Fruit fly (Drosophila melanogaster) whole organism, wandering third instar larva: ENCODE results near the gene Atat.

ENCODE experiments used
- Abd-B ChIP-seq: fragments of >200 bp; optimal IDR thresholded peaks from 2 replicates; lab custom pipeline; 2017; ENCODE audit warnings: missing biosample characterization, missing genetic modification characterization
- CG32264 ChIP-seq: fragments of 200-800 bp; sonication (Bioruptor generic); optimal IDR thresholded peaks from 2 replicates; lab custom pipeline; 2016; ENCODE audit warnings: missing biosample characterization, missing genetic modification characterization
- CG9705 ChIP-seq: fragments of 200-800 bp; sonication (Bioruptor generic); optimal IDR thresholded peaks from 2 replicates; lab custom pipeline; 2018; ENCODE audit warnings: missing biosample characterization, mild to moderate bottlenecking, missing genetic modification characterization
- CrebA ChIP-seq: fragments of 200-800 bp; sonication (Bioruptor generic); optimal IDR thresholded peaks from 2 replicates; lab custom pipeline; 2016; ENCODE audit warnings: missing biosample characterization, mild to moderate bottlenecking, missing genetic modification characterization, borderline replicate concordance
- Dfd ChIP-seq: fragments of >200 bp; optimal IDR thresholded peaks from 2 replicates; lab custom pipeline; 2017; ENCODE audit warnings: missing biosample characterization, missing genetic modification characterization
- Dif ChIP-seq: fragments of 200-275, 200-300 bp; sonication (Bioruptor generic); optimal IDR thresholded peaks from 2 replicates; lab custom pipeline; 2018; ENCODE audit warnings: missing biosample characterization, missing genetic modification characterization; ENCODE audit not compliant: partially characterized antibody
- GATAd ChIP-seq: sonication (Bioruptor generic); optimal IDR thresholded peaks from 2 replicates; lab custom pipeline; 2016; ENCODE audit warnings: missing biosample characterization, missing genetic modification characterization
- HLH106 ChIP-seq: fragments of 200-800 bp; optimal IDR thresholded peaks from 3 replicates; lab custom pipeline; 2019; ENCODE audit warnings: missing biosample characterization, mild to moderate bottlenecking, missing genetic modification characterization, moderate library complexity
- Hnf4 ChIP-seq: fragments of 200-800 bp; sonication (Bioruptor generic); optimal IDR thresholded peaks from 2 replicates; lab custom pipeline; 2016; ENCODE audit warnings: missing biosample characterization, mild to moderate bottlenecking, missing genetic modification characterization
- Hr78 ChIP-seq: fragments of >200 bp; optimal IDR thresholded peaks from 2 replicates; lab custom pipeline; 2017; ENCODE audit warnings: missing biosample characterization, missing genetic modification characterization
- Hr83 ChIP-seq: fragments of 200-300 bp; sonication (Bioruptor generic); optimal IDR thresholded peaks from 2 replicates; lab custom pipeline; 2016; ENCODE audit warnings: missing biosample characterization, mild to moderate bottlenecking, missing genetic modification characterization, moderate library complexity; ENCODE audit not compliant: poor library complexity, severe bottlenecking
- Jra ChIP-seq: sonication (Bioruptor generic); optimal IDR thresholded peaks from 2 replicates; lab custom pipeline; 2016; ENCODE audit warnings: missing biosample characterization, missing genetic modification characterization
- Mio ChIP-seq: sonication (Bioruptor generic); optimal IDR thresholded peaks from 2 replicates; lab custom pipeline; 2016; ENCODE audit warnings: missing biosample characterization, missing genetic modification characterization
- Myc ChIP-seq: fragments of >200 bp; optimal IDR thresholded peaks from 2 replicates; lab custom pipeline; 2017
- N ChIP-seq: fragments of >200 bp; optimal IDR thresholded peaks from 2 replicates; lab custom pipeline; 2018; ENCODE audit warnings: missing biosample characterization, missing external identifiers, missing genetic modification characterization
- OdsH ChIP-seq: fragments of 200-800 bp; sonication (Bioruptor generic); optimal IDR thresholded peaks from 2 replicates; lab custom pipeline; 2016; ENCODE audit warnings: missing biosample characterization, mild to moderate bottlenecking, missing genetic modification characterization
- Rel ChIP-seq, 2 experiments: fragments of 200-800 bp; sonication (Bioruptor generic) in 1 of 2; optimal IDR thresholded peaks; 2 replicates in 1 of 2; 3 replicates in 1 of 2; lab custom pipeline; 2016 to 2019; ENCODE audit warnings: mild to moderate bottlenecking in 2 of 2, missing biosample characterization in 2 of 2, missing genetic modification characterization in 2 of 2, moderate library complexity in 1 of 2
- Sp1 ChIP-seq: fragments of 200-800 bp; sonication (Bioruptor generic); optimal IDR thresholded peaks from 3 replicates; lab custom pipeline; 2019; ENCODE audit warnings: missing biosample characterization, mild to moderate bottlenecking, missing genetic modification characterization, moderate library complexity
- Vsx2 ChIP-seq: fragments of 200-300, 225-300 bp; sonication (Bioruptor generic); optimal IDR thresholded peaks from 2 replicates; lab custom pipeline; 2018; ENCODE audit warnings: missing biosample characterization, missing genetic modification characterization; ENCODE audit not compliant: partially characterized antibody
- br ChIP-seq: fragments of 200-800 bp; sonication (Bioruptor generic); optimal IDR thresholded peaks from 2 replicates; lab custom pipeline; 2016; ENCODE audit warnings: missing biosample characterization, missing genetic modification characterization
- brk ChIP-seq: fragments of 200-800 bp; sonication (Bioruptor generic); optimal IDR thresholded peaks from 2 replicates; lab custom pipeline; 2016; ENCODE audit warnings: missing biosample characterization, mild to moderate bottlenecking, missing genetic modification characterization
- dl ChIP-seq, 2 experiments: fragments of 175-275, 200-275 bp in 1 of 2; fragments of 200-275 bp in 1 of 2; sonication (Bioruptor generic); optimal IDR thresholded peaks; lab custom pipeline; 2018; ENCODE audit warnings: mild to moderate bottlenecking in 2 of 2, missing biosample characterization in 2 of 2, missing genetic modification characterization in 2 of 2, moderate library complexity in 2 of 2; ENCODE audit not compliant: partially characterized antibody in 2 of 2, insufficient read depth in 1 of 2
- dmrt93B ChIP-seq: fragments of 200-800 bp; sonication (Bioruptor generic); optimal IDR thresholded peaks from 2 replicates; lab custom pipeline; 2018; ENCODE audit warnings: missing biosample characterization, mild to moderate bottlenecking, missing genetic modification characterization
- dsf ChIP-seq: sonication (Bioruptor generic); optimal IDR thresholded peaks from 2 replicates; lab custom pipeline; 2016; ENCODE audit warnings: missing biosample characterization, missing genetic modification characterization, borderline replicate concordance
- ey ChIP-seq: fragments of 200-800 bp; sonication (Bioruptor generic); optimal IDR thresholded peaks from 2 replicates; lab custom pipeline; 2016; ENCODE audit warnings: missing biosample characterization, missing genetic modification characterization
- foxo ChIP-seq, 2 experiments: fragments of 200-800 bp; sonication (Bioruptor generic); optimal IDR thresholded peaks; 2 replicates in 1 of 2; 3 replicates in 1 of 2; lab custom pipeline; 2016 to 2017; ENCODE audit warnings: missing biosample characterization in 2 of 2, missing genetic modification characterization in 2 of 2
- fru ChIP-seq: fragments of 200-800 bp; sonication (Bioruptor generic); optimal IDR thresholded peaks from 3 replicates; lab custom pipeline; 2016; ENCODE audit warnings: missing biosample characterization, mild to moderate bottlenecking, missing genetic modification characterization
- h ChIP-seq: fragments of 200-800 bp; sonication (Bioruptor generic); optimal IDR thresholded peaks from 3 replicates; lab custom pipeline; 2016; ENCODE audit warnings: missing biosample characterization, mild to moderate bottlenecking, missing genetic modification characterization
- jim ChIP-seq: fragments of 175-275, 200-325 bp; sonication (Bioruptor generic); optimal IDR thresholded peaks from 2 replicates; lab custom pipeline; 2016; ENCODE audit warnings: missing biosample characterization, mild to moderate bottlenecking, missing genetic modification characterization
- lola ChIP-seq: fragments of >200 bp; optimal IDR thresholded peaks from 2 replicates; lab custom pipeline; 2017; ENCODE audit warnings: missing biosample characterization, missing genetic modification characterization
- pan ChIP-seq: fragments of >200 bp; optimal IDR thresholded peaks from 2 replicates; lab custom pipeline; 2017
- psq ChIP-seq: fragments of 200-800 bp; sonication (Bioruptor generic); optimal IDR thresholded peaks from 3 replicates; lab custom pipeline; 2017; ENCODE audit warnings: missing biosample characterization, mild to moderate bottlenecking, missing genetic modification characterization, moderate library complexity
- rgr ChIP-seq: fragments of 200-800 bp; sonication (Bioruptor generic); optimal IDR thresholded peaks from 3 replicates; lab custom pipeline; 2016; ENCODE audit warnings: missing biosample characterization, mild to moderate bottlenecking, missing genetic modification characterization
- sage ChIP-seq: fragments of 200-800 bp; sonication (Bioruptor generic); optimal IDR thresholded peaks from 2 replicates; lab custom pipeline; 2016; ENCODE audit warnings: missing biosample characterization, mild to moderate bottlenecking, missing genetic modification characterization
- sv ChIP-seq: fragments of 200-800 bp; sonication (Bioruptor generic); optimal IDR thresholded peaks from 3 replicates; lab custom pipeline; 2016; ENCODE audit warnings: missing biosample characterization, missing genetic modification characterization
- tai ChIP-seq: sonication (Bioruptor generic); optimal IDR thresholded peaks from 2 replicates; lab custom pipeline; 2016; ENCODE audit warnings: missing biosample characterization, missing genetic modification characterization
- usp ChIP-seq: fragments of >200 bp; optimal IDR thresholded peaks from 2 replicates; lab custom pipeline; 2017; ENCODE audit warnings: missing biosample characterization, missing genetic modification characterization
- woc ChIP-seq: sonication (Bioruptor generic); optimal IDR thresholded peaks from 2 replicates; lab custom pipeline; 2016; ENCODE audit warnings: missing biosample characterization, mild to moderate bottlenecking, missing genetic modification characterization

Gene Atat

dm6 chr3L:9366850-9367430 lies 59.6 kb downstream of the Atat start, which contains the start of the genes Klp67A and CG4452:
Klp67A (minus strand) TSS chr3L:9367046.
CG4452 (plus strand) TSS chr3L:9367377.
- TF ChIP-seq GATAd (GFP tag; lab: Kevin White, UChicago) (no peak), sage (GFP tag; lab: Kevin White, UChicago) (no peak), lola (GFP tag; lab: Kevin White, UChicago) (no peak), pan (lab: Kevin White, UChicago) (no peak), Sp1 (GFP tag; lab: Kevin White, UChicago) (no peak), dsf (GFP tag; lab: Kevin White, UChicago) (peak; percentile 59), Mio (GFP tag; lab: Kevin White, UChicago) (no peak), Myc (lab: Kevin White, UChicago) (peak; percentile 20), br (GFP tag; lab: Kevin White, UChicago) (no peak), CG32264 (GFP tag; lab: Kevin White, UChicago) (no peak), Hr78 (GFP tag; lab: Kevin White, UChicago) (no peak), Abd-B (GFP tag; lab: Kevin White, UChicago) (no peak), tai (no peak), CrebA (no peak), ey (GFP tag; lab: Kevin White, UChicago) (peak; percentile 20), CG9705 (GFP tag; lab: Kevin White, UChicago) (peak; percentile 24), Dif (GFP tag; lab: Kevin White, UChicago) (no peak), sv (no peak), h (GFP tag; lab: Kevin White, UChicago) (no peak), N (GFP tag; lab: Kevin White, UChicago) (no peak), Rel (GFP tag; optimal IDR thresholded peaks at IDR 0.05; lab: Kevin White, UChicago) (no peak), Rel (tag; optimal IDR thresholded peaks at IDR 0.05; lab: Kevin White, UChicago) (no peak), dl (GFP tag; optimal IDR thresholded peaks at IDR 0.05; lab: Kevin White, UChicago; ENCODE audit: insufficient read depth in 1 of 2, partially characterized antibody in 2 of 2) (no peak), Hr83 (peak; percentile 15), jim (GFP tag; lab: Kevin White, UChicago) (no peak), dmrt93B (GFP tag; lab: Kevin White, UChicago) (no peak), foxo (GFP tag; optimal IDR thresholded peaks at IDR 0.05; lab: Kevin White, UChicago) (peak in 1 of 2 experiments; percentile 64), usp (GFP tag; lab: Kevin White, UChicago) (no peak), OdsH (GFP tag; lab: Kevin White, UChicago) (peak; percentile 9), woc (GFP tag; lab: Kevin White, UChicago) (no peak), Jra (GFP tag; lab: Kevin White, UChicago) (peak; percentile 68), HLH106 (tag; lab: Kevin White, UChicago) (peak; percentile 41), brk (no peak), psq (GFP tag; lab: Kevin White, UChicago) (peak; percentile 99), fru (GFP tag; lab: Kevin White, UChicago) (no peak), Dfd (GFP tag; lab: Kevin White, UChicago) (no peak), Vsx2 (GFP tag; lab: Kevin White, UChicago) (no peak), Hnf4 (GFP tag; lab: Kevin White, UChicago) (peak; percentile 48), rgr (GFP tag; lab: Kevin White, UChicago) (peak; percentile 40)
- TF ChIP-seq, all 38 proteins: peak for 12

- peak; percentile 27 for TF ChIP-seq sage (GFP tag; lab: Kevin White, UChicago)
- TF ChIP-seq brk, result no peak
Observed at dm6 chr3L:9364131-9364530, 62.4 kb downstream of the Atat start, which contains the start of gene mRRF1. mRRF1 (plus strand) TSS chr3L:9364350.
